Worm (Caenorhabditis elegans) whole organism, young adult: ENCODE results near the gene B0280.9.
A peak's percentile ranks its signal among the peaks of the same experiment; 100 is the strongest.

Source experiments
- T26A5.8 ChIP-seq: sonication (generic microtip); optimal IDR thresholded peaks from 2 replicates; lab custom pipeline; 2016; ENCODE audit warnings: missing genetic modification characterization, missing compliant biosample characterization
- ama-1 ChIP-seq, 3 experiments: fragments of 150-350 bp in 1 of 3; sonication (generic microtip) in 2 of 3; optimal IDR thresholded peaks; 2 replicates each; lab custom pipeline; 2014 to 2018; ENCODE audit warnings: missing biosample characterization in 2 of 3, missing genetic modification characterization in 2 of 3, missing genetic modification reagents in 2 of 3
- bed-1 ChIP-seq: fragments of 200-800 bp; sonication (Bioruptor generic); IDR thresholded peaks from 2 replicates; pipeline ENCODE4 v1.3.6; 2022; ENCODE audit warnings: missing genetic modification reagents, missing genetic modification characterization, missing compliant biosample characterization
- lin-26 ChIP-seq: fragments of 200-800 bp; sonication (Bioruptor generic); IDR thresholded peaks from 2 replicates; pipeline ENCODE4 v1.3.6; 2022; ENCODE audit warnings: missing genetic modification reagents, missing genetic modification characterization, missing compliant biosample characterization
- lin-35 ChIP-seq, 3 experiments: fragments of 150-350 bp in 2 of 3; sonication (generic microtip) in 1 of 3; optimal IDR thresholded peaks; 2 replicates each; lab custom pipeline; 2014 to 2018; ENCODE audit warnings: missing biosample characterization in 3 of 3, missing genetic modification characterization in 3 of 3, missing genetic modification reagents in 3 of 3
- lsy-27 ChIP-seq: sonication (generic microtip); optimal IDR thresholded peaks from 2 replicates; lab custom pipeline; 2017; ENCODE audit warnings: missing genetic modification characterization, mild to moderate bottlenecking, missing compliant biosample characterization, antibody characterized with exemption, missing genotype, borderline replicate concordance; ENCODE audit not compliant: insufficient read depth
- madf-6 ChIP-seq: fragments of 200-800 bp; sonication (Bioruptor generic); IDR thresholded peaks from 2 replicates; pipeline ENCODE4 v1.3.6; 2022; ENCODE audit warnings: missing genetic modification reagents, missing genetic modification characterization, missing compliant biosample characterization
- nfya-1 ChIP-seq: sonication (generic microtip); optimal IDR thresholded peaks from 2 replicates; lab custom pipeline; 2017; ENCODE audit warnings: antibody characterized with exemption, missing compliant biosample characterization, missing genetic modification characterization, borderline replicate concordance; ENCODE audit not compliant: insufficient read depth
- pbrm-1 ChIP-seq: fragments of 200-800 bp; sonication (Bioruptor generic); IDR thresholded peaks from 2 replicates; pipeline ENCODE4 v1.3.6; 2022; ENCODE audit warnings: missing genetic modification reagents, missing genetic modification characterization, missing compliant biosample characterization

DNA sequence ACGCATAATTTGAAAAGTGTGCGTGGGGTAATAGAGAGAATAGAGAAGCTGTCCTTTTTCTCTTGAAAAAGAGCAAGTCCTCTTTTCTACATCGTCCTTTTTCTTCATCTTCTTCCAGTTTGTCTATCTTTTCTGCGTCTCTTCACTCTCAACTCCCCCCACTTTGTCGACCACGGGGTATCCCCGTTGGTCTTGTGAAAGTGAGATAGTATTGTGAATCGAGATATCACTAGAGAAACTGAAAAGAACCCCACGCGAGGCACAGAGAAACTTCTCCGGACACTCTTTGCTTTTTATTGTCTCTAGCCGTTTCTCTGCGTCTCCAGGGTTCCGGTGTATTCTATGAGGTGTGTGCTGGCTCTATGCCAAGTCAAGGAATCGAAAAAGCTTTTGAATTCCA is 32.9 kb upstream of the B0280.9 start:
- TF ChIP-seq bed-1 (GFP tag; lab: Robert Waterston, UW) (no peak), lin-35 (GFP tag; optimal IDR thresholded peaks at IDR 0.05; lab: Kevin White, UChicago) (peak in 1 of 3 experiments; percentile 75), nfya-1 (tag; lab: Kevin White, UChicago) (no peak), T26A5.8 (tag; lab: Kevin White, UChicago) (no peak), pbrm-1 (GFP tag; lab: Robert Waterston, UW) (peak; percentile 82), ama-1 (optimal IDR thresholded peaks at IDR 0.05; lab: Kevin White, UChicago) (peak; percentile 3), ama-1 (GFP tag; optimal IDR thresholded peaks at IDR 0.05; lab: Kevin White, UChicago) (no peak), madf-6 (GFP tag; lab: Robert Waterston, UW) (0 out of 2 replicates have a peak, but pooled peaks have one; percentile 18), lsy-27 (no peak), lin-26 (0 out of 2 replicates have a peak, but pooled peaks have one; percentile 43)
